Worm (Caenorhabditis elegans) whole organism, L2 larva: ENCODE results near the gene sra-3.

Experiments
- alr-1 ChIP-seq: fragments of 150-350 bp; optimal IDR thresholded peaks from 2 replicates; lab custom pipeline; 2014; ENCODE audit warnings: missing biosample characterization, missing genetic modification characterization
- snpc-4 ChIP-seq: fragments of 150-350 bp; optimal IDR thresholded peaks from 2 replicates; lab custom pipeline; 2014; ENCODE audit warnings: missing biosample characterization, missing genetic modification characterization
- ztf-11 ChIP-seq: sonication (generic microtip); optimal IDR thresholded peaks from 2 replicates; lab custom pipeline; 2017; ENCODE audit warnings: missing biosample characterization, missing genetic modification characterization

DNA sequence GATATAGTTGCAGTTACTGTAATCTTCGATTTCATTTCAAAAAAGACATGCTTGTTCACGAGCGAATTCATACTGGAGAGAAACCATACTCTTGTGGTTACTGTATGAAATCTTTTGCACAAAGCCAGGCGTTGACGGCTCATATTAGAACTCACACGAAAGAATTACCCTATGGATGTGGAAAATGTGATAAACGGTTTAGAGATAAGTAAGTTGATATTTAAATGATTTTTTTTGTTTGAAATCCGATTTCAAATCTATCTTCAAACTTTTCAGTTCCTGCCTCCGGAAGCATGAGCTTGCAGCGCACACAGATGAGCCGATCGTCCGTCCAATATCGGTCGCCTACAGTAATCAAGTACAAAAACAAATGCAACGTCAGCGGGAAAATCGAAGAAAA is 18.3 kb upstream of the sra-3 start:
- TF ChIP-seq ztf-11 (tag; lab: Kevin White, UChicago) (no peak), alr-1 (tag; lab: Kevin White, UChicago) (no peak), snpc-4 (no peak)
